Worm (Caenorhabditis elegans) whole organism, late embryonic: Measurements from ENCODE around the gene lip-1.
A peak's percentile ranks its signal among the peaks of the same experiment; 100 is the strongest.

Source experiments
- fkh-10 ChIP-seq: fragments of 150-350 bp; optimal IDR thresholded peaks from 2 replicates; lab custom pipeline; 2014; ENCODE audit warnings: missing biosample characterization, missing genetic modification reagents, missing genetic modification characterization
- pat-9 ChIP-seq: fragments of 200-800 bp; sonication (Bioruptor generic); optimal IDR thresholded peaks from 2 replicates; lab custom pipeline; 2018; ENCODE audit warnings: mild to moderate bottlenecking, missing genetic modification characterization, moderate library complexity, missing compliant biosample characterization

DNA sequence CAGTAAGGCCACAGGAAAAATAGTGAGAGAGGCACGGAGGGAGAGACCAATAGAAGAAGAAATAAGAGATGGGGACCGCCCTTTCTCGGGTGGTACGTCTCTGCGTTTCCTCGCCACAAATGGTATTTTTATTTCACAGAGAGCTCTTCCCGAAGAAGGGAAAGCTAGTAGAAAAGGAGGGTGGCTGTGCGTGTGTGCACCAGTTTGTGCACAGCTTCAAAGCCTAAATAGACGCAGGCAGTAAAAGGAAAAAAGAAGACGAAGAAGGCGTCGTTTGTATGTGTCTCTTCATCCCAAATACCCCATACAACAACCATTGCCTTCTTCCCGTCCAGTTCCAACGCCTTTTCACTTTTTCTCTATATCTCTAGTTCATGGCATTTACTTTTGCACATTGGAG, 33.0 kb upstream of the lip-1 start:
- TF ChIP-seq fkh-10 (peak; percentile 26), pat-9 (tag; lab: Kevin White, UChicago) (no peak)
